Fruit fly (Drosophila melanogaster) whole organism, embryonic: Measurements from ENCODE around the gene Taf11.

Experiments
- Asciz ChIP-seq: fragments of 200-800 bp; sonication (Bioruptor generic); optimal IDR thresholded peaks from 2 replicates; lab custom pipeline; 2017; ENCODE audit warnings: missing biosample characterization, mild to moderate bottlenecking, missing genetic modification characterization, missing genetic modification reagents
- B-H2 ChIP-seq: fragments of 200-800 bp; sonication (Bioruptor generic); optimal IDR thresholded peaks from 2 replicates; lab custom pipeline; 2018; ENCODE audit warnings: missing biosample characterization, mild to moderate bottlenecking, missing genetic modification characterization
- Blimp-1 ChIP-seq: fragments of 200-800 bp; sonication (Bioruptor generic); optimal IDR thresholded peaks from 3 replicates; lab custom pipeline; 2018; ENCODE audit warnings: missing biosample characterization, missing genetic modification characterization, mild to moderate bottlenecking, moderate library complexity, missing genetic modification reagents
- C15 ChIP-seq: fragments of 200-800 bp; sonication (Bioruptor generic); IDR thresholded peaks from 3 replicates; pipeline ENCODE4 v1.3.6; 2022; ENCODE audit warnings: missing biosample characterization, missing genetic modification characterization
- CG1024 ChIP-seq: fragments of 200-800 bp; sonication (Bioruptor generic); IDR thresholded peaks from 2 replicates; pipeline ENCODE4 v1.3.6; 2022; ENCODE audit warnings: missing biosample characterization, missing genetic modification characterization
- CG10462 ChIP-seq: fragments of 200-800 bp; sonication (Bioruptor generic); optimal IDR thresholded peaks from 2 replicates; lab custom pipeline; 2016; ENCODE audit warnings: missing biosample characterization, missing genetic modification characterization
- CG11093 ChIP-seq: fragments of 200-800 bp; sonication (Bioruptor generic); IDR thresholded peaks from 3 replicates; pipeline ENCODE4 v1.3.6; 2022; ENCODE audit warnings: missing biosample characterization, missing genetic modification characterization
- CG11504 ChIP-seq: fragments of 200-800 bp; sonication (Bioruptor generic); optimal IDR thresholded peaks from 3 replicates; lab custom pipeline; 2019; ENCODE audit warnings: missing biosample characterization, mild to moderate bottlenecking, missing genetic modification characterization, moderate library complexity
- CG13123 ChIP-seq: fragments of 200-800 bp; sonication (Bioruptor generic); optimal IDR thresholded peaks from 2 replicates; lab custom pipeline; 2016; ENCODE audit warnings: missing biosample characterization, missing genetic modification characterization
- CG13775 ChIP-seq: fragments of 200-800 bp; sonication (Bioruptor generic); optimal IDR thresholded peaks from 3 replicates; lab custom pipeline; 2017; ENCODE audit warnings: missing biosample characterization, mild to moderate bottlenecking, missing genetic modification characterization
- CG14965 ChIP-seq: fragments of 200-800 bp; sonication (Bioruptor generic); optimal IDR thresholded peaks from 2 replicates; lab custom pipeline; 2016; ENCODE audit warnings: missing biosample characterization, missing genetic modification characterization, borderline replicate concordance
- CG15269 ChIP-seq: fragments of 200-800 bp; sonication (Bioruptor generic); optimal IDR thresholded peaks from 2 replicates; lab custom pipeline; 2018; ENCODE audit warnings: missing biosample characterization, mild to moderate bottlenecking, missing genetic modification characterization, moderate library complexity
- CG17359 ChIP-seq: fragments of 200-800 bp; sonication (Bioruptor generic); optimal IDR thresholded peaks from 3 replicates; lab custom pipeline; 2018; ENCODE audit warnings: missing biosample characterization, mild to moderate bottlenecking, missing genetic modification characterization, moderate library complexity
- CG2120 ChIP-seq: fragments of 200-800 bp; sonication (Bioruptor generic); optimal IDR thresholded peaks from 3 replicates; lab custom pipeline; 2016; ENCODE audit warnings: missing biosample characterization, missing genetic modification characterization
- CG2678 ChIP-seq: fragments of 200-800 bp; sonication (Bioruptor generic); optimal IDR thresholded peaks from 3 replicates; lab custom pipeline; 2019; ENCODE audit warnings: missing biosample characterization, mild to moderate bottlenecking, missing genetic modification characterization, moderate library complexity
- CG3065 ChIP-seq: fragments of 200-800 bp; sonication (Bioruptor generic); optimal IDR thresholded peaks from 2 replicates; lab custom pipeline; 2016; ENCODE audit warnings: missing biosample characterization, missing genetic modification characterization
- CG31388 ChIP-seq: fragments of 200-800 bp; sonication (Bioruptor generic); optimal IDR thresholded peaks from 2 replicates; lab custom pipeline; 2016; ENCODE audit warnings: missing biosample characterization, missing genetic modification characterization
- CG3995 ChIP-seq: fragments of 200-800 bp; sonication (Bioruptor generic); optimal IDR thresholded peaks from 3 replicates; lab custom pipeline; 2016; ENCODE audit warnings: missing biosample characterization, missing genetic modification characterization
- CG43689 ChIP-seq: fragments of 200-800 bp; sonication (Bioruptor generic); IDR thresholded peaks from 2 replicates; pipeline ENCODE4 v1.3.6; 2022; ENCODE audit warnings: missing biosample characterization, missing genetic modification characterization
- CG7928 ChIP-seq: fragments of 200-800 bp; sonication (Bioruptor generic); optimal IDR thresholded peaks from 2 replicates; lab custom pipeline; 2017; ENCODE audit warnings: missing biosample characterization, mild to moderate bottlenecking, missing genetic modification characterization
- CG8290 ChIP-seq, 3 experiments: fragments of 200-800 bp; sonication (Bioruptor generic); optimal IDR thresholded peaks; 2 replicates each; lab custom pipeline; 2016 to 2019; ENCODE audit warnings: missing biosample characterization in 3 of 3, missing genetic modification characterization in 3 of 3, mild to moderate bottlenecking in 2 of 3, moderate library complexity in 1 of 3
- CG9727 ChIP-seq: fragments of 200-800 bp; sonication (Bioruptor generic); optimal IDR thresholded peaks from 3 replicates; lab custom pipeline; 2017; ENCODE audit warnings: missing biosample characterization, mild to moderate bottlenecking, missing genetic modification characterization
- CG9932 ChIP-seq: fragments of 200-800 bp; sonication (Bioruptor generic); IDR thresholded peaks from 2 replicates; pipeline ENCODE4 v1.3.6; 2022; ENCODE audit warnings: missing biosample characterization, missing genetic modification characterization
- D19A ChIP-seq: fragments of 200-800 bp; optimal IDR thresholded peaks from 3 replicates; lab custom pipeline; 2019; ENCODE audit warnings: missing biosample characterization, mild to moderate bottlenecking, missing genetic modification characterization, moderate library complexity
- Dek ChIP-seq: fragments of 200-800 bp; sonication (Bioruptor generic); optimal IDR thresholded peaks from 3 replicates; lab custom pipeline; 2019; ENCODE audit warnings: missing biosample characterization, mild to moderate bottlenecking, missing genetic modification characterization, moderate library complexity
- Dref ChIP-seq: fragments of 200-800 bp; sonication (Bioruptor generic); IDR thresholded peaks from 2 replicates; pipeline ENCODE4 v1.3.6; 2022; ENCODE audit warnings: missing biosample characterization, missing genetic modification characterization
- ERR ChIP-seq: fragments of 200-800 bp; sonication (Bioruptor generic); optimal IDR thresholded peaks from 2 replicates; lab custom pipeline; 2016; ENCODE audit warnings: missing biosample characterization, missing genetic modification characterization
- HmgZ ChIP-seq: fragments of 200-800 bp; sonication (Bioruptor generic); optimal IDR thresholded peaks from 2 replicates; lab custom pipeline; 2018; ENCODE audit warnings: missing biosample characterization, mild to moderate bottlenecking, missing genetic modification characterization
- Mrtf ChIP-seq: fragments of 200-800 bp; sonication (Bioruptor generic); IDR thresholded peaks from 3 replicates; pipeline ENCODE4 v1.3.6; 2022; ENCODE audit warnings: missing biosample characterization, missing genetic modification characterization
- NC2β ChIP-seq: fragments of 200-800 bp; sonication (Bioruptor generic); optimal IDR thresholded peaks from 2 replicates; lab custom pipeline; 2016; ENCODE audit warnings: missing biosample characterization, missing genetic modification characterization
- NFAT ChIP-seq: fragments of 200-800 bp; sonication (Bioruptor generic); IDR thresholded peaks from 2 replicates; pipeline ENCODE4 v1.3.6; 2022; ENCODE audit warnings: missing biosample characterization, missing genetic modification characterization
- Neu2 ChIP-seq: fragments of 200-800 bp; sonication (Bioruptor generic); optimal IDR thresholded peaks from 3 replicates; lab custom pipeline; 2016; ENCODE audit warnings: missing biosample characterization, missing genetic modification characterization, borderline replicate concordance
- Sry-δ ChIP-seq: fragments of 200-800 bp; sonication (Bioruptor generic); optimal IDR thresholded peaks from 2 replicates; lab custom pipeline; 2016; ENCODE audit warnings: missing biosample characterization, missing genetic modification characterization
- amos ChIP-seq: fragments of 200-800 bp; sonication (Bioruptor generic); IDR thresholded peaks from 2 replicates; pipeline ENCODE4 v1.3.6; 2022; ENCODE audit warnings: missing biosample characterization, missing genetic modification characterization; ENCODE audit not compliant: partially characterized antibody
- ap ChIP-seq: fragments of 200-800 bp; sonication (Bioruptor generic); IDR thresholded peaks from 2 replicates; pipeline ENCODE4 v1.3.6; 2022; ENCODE audit warnings: missing biosample characterization, missing genetic modification characterization
- ash1 ChIP-seq: fragments of 200-800 bp; sonication (Bioruptor generic); optimal IDR thresholded peaks from 2 replicates; lab custom pipeline; 2018; ENCODE audit warnings: missing biosample characterization, mild to moderate bottlenecking, missing genetic modification characterization
- bsh ChIP-seq, 2 experiments: fragments of 200-800 bp; sonication (Bioruptor generic); optimal IDR thresholded peaks; 2 replicates each; lab custom pipeline; 2017 to 2018; ENCODE audit warnings: mild to moderate bottlenecking in 2 of 2, missing biosample characterization in 2 of 2, missing genetic modification characterization in 2 of 2, moderate library complexity in 1 of 2
- danr ChIP-seq: fragments of 200-800 bp; sonication (Bioruptor generic); IDR thresholded peaks from 2 replicates; pipeline ENCODE4 v1.3.6; 2022; ENCODE audit warnings: missing biosample characterization, missing genetic modification characterization
- esg ChIP-seq: fragments of 200-800 bp; sonication (Bioruptor generic); conservative IDR thresholded peaks from 2 replicates; pipeline ENCODE4 v1.3.6; 2022; ENCODE audit warnings: missing biosample characterization, missing genetic modification characterization
- fd96Cb ChIP-seq: fragments of 200-800 bp; sonication (Bioruptor generic); optimal IDR thresholded peaks from 2 replicates; lab custom pipeline; 2018; ENCODE audit warnings: missing biosample characterization, mild to moderate bottlenecking, missing genetic modification characterization, moderate library complexity
- gcm2 ChIP-seq: fragments of 200-800 bp; sonication (Bioruptor generic); optimal IDR thresholded peaks from 2 replicates; lab custom pipeline; 2016; ENCODE audit warnings: missing biosample characterization, missing genetic modification characterization
- gfzf ChIP-seq: fragments of 200-800 bp; sonication (Bioruptor generic); optimal IDR thresholded peaks from 2 replicates; lab custom pipeline; 2016; ENCODE audit warnings: missing biosample characterization, mild to moderate bottlenecking, missing genetic modification characterization, moderate library complexity
- kah ChIP-seq: fragments of 200-800 bp; sonication (Bioruptor generic); optimal IDR thresholded peaks from 2 replicates; lab custom pipeline; 2018; ENCODE audit warnings: missing biosample characterization, mild to moderate bottlenecking, missing genetic modification characterization
- kni ChIP-seq: fragments of 200-800 bp; sonication (Bioruptor generic); optimal IDR thresholded peaks from 3 replicates; lab custom pipeline; 2017; ENCODE audit warnings: mild to moderate bottlenecking, missing biosample characterization, missing genetic modification reagents, missing genetic modification characterization
- odd ChIP-seq: fragments of 200-800 bp; sonication (Bioruptor generic); optimal IDR thresholded peaks from 2 replicates; lab custom pipeline; 2017; ENCODE audit warnings: missing biosample characterization, mild to moderate bottlenecking, missing genetic modification characterization
- sisA ChIP-seq: fragments of 200-800 bp; sonication (Bioruptor generic); IDR thresholded peaks from 2 replicates; pipeline ENCODE4 v1.3.6; 2022; ENCODE audit warnings: missing biosample characterization, missing genetic modification characterization
- sna ChIP-seq: fragments of 200-800 bp; sonication (Bioruptor generic); IDR thresholded peaks from 2 replicates; pipeline ENCODE4 v1.3.6; 2022; ENCODE audit warnings: missing biosample characterization, missing genetic modification characterization; ENCODE audit not compliant: partially characterized antibody
- trh ChIP-seq: fragments of 200-800 bp; sonication (Bioruptor generic); optimal IDR thresholded peaks from 2 replicates; lab custom pipeline; 2016; ENCODE audit warnings: missing biosample characterization, missing genetic modification characterization
- vvl ChIP-seq: fragments of 200-800 bp; sonication (Bioruptor generic); IDR thresholded peaks from 2 replicates; pipeline ENCODE4 v1.3.6; 2022; ENCODE audit warnings: missing biosample characterization, missing genetic modification characterization
- wor ChIP-seq: fragments of 200-800 bp; sonication (Bioruptor generic); IDR thresholded peaks from 2 replicates; pipeline ENCODE4 v1.3.6; 2022; ENCODE audit warnings: missing biosample characterization, missing genetic modification characterization

The Taf11 gene

DNA sequence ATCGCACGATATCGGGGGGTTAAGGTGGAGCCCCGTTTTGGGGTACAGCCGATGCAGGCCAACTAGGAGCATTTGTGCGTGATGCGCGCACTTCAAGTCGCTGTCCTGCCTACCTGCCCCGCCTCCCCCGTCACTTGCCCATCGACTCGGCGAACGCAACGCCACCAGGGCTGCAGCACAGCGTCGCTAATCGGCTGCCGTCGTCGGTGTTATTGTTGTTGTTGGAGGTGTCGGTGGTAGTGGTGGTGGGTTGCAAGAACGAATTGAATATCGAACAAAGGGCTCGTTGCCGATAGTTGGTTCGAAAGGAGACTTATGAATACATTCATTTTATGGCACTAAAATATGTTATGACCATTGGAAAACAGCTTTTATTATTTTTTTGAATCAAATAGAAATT is 4.2 kb downstream of the Taf11 start (continued):
- TF ChIP-seq CG1024 = peak; percentile 55; the same call in 1 of the 2 replicates
- TF ChIP-seq Blimp-1 (GFP tag; lab: Kevin White, UChicago) = no peak
- TF ChIP-seq Asciz = no peak
- TF ChIP-seq CG13775 (GFP tag; lab: Kevin White, UChicago) = peak; percentile 36
- TF ChIP-seq HmgZ (tag; lab: Kevin White, UChicago) = peak; percentile 74
- peak; percentile 86 for TF ChIP-seq NFAT (GFP tag; lab: Robert Waterston, UW)
- no peak for TF ChIP-seq C15 (GFP tag; lab: Robert Waterston, UW)
- peak; percentile 52 for TF ChIP-seq Dref
- TF ChIP-seq kah (GFP tag; lab: Kevin White, UChicago) = no peak
- no peak for TF ChIP-seq gcm2 (GFP tag; lab: Kevin White, UChicago)
- TF ChIP-seq CG14965 (GFP tag; lab: Kevin White, UChicago) = no peak
- no peak for TF ChIP-seq Neu2 (GFP tag; lab: Kevin White, UChicago)
- peak; percentile 54; the same call in 1 of the 3 replicates for TF ChIP-seq Mrtf (GFP tag; lab: Robert Waterston, UW)
- TF ChIP-seq CG17359 (tag; lab: Kevin White, UChicago) = peak; percentile 42
- TF ChIP-seq odd = no peak
- TF ChIP-seq CG31388 (GFP tag; lab: Kevin White, UChicago) = no peak
- no peak for TF ChIP-seq fd96Cb (tag; lab: Kevin White, UChicago)
- TF ChIP-seq D19A (tag; lab: Kevin White, UChicago) = peak; percentile 38
- peak; percentile 67 for TF ChIP-seq ash1 (GFP tag; lab: Kevin White, UChicago)
- TF ChIP-seq CG9932 (GFP tag; lab: Robert Waterston, UW) = peak; percentile 92
- TF ChIP-seq CG15269 = peak; percentile 47
- TF ChIP-seq CG2120 (GFP tag; lab: Kevin White, UChicago) = peak; percentile 78
- TF ChIP-seq CG7928 (GFP tag; lab: Kevin White, UChicago) = peak; percentile 97
- TF ChIP-seq esg (GFP tag; lab: Robert Waterston, UW) = peak; percentile 47; the same call in 1 of the 2 replicates
- TF ChIP-seq danr (GFP tag; lab: Robert Waterston, UW) = peak; percentile 25; the same call in 1 of the 2 replicates
- peak; percentile 54 for TF ChIP-seq Dek
- no peak for TF ChIP-seq ap (GFP tag; lab: Robert Waterston, UW)
- TF ChIP-seq CG8290 (GFP tag; optimal IDR thresholded peaks at IDR 0.05; lab: Kevin White, UChicago) = no peak
- peak in 1 of 2 experiments; percentile 90 for TF ChIP-seq CG8290 (tag; optimal IDR thresholded peaks at IDR 0.05; lab: Kevin White, UChicago)
- peak in 1 of 2 experiments; percentile 35 for TF ChIP-seq bsh (GFP tag; optimal IDR thresholded peaks at IDR 0.05; lab: Kevin White, UChicago)
- peak; percentile 12 for TF ChIP-seq gfzf (GFP tag; lab: Kevin White, UChicago)
- peak; percentile 30 for TF ChIP-seq CG3065 (GFP tag; lab: Kevin White, UChicago)
- TF ChIP-seq amos (GFP tag; lab: Robert Waterston, UW) = peak; percentile 94
- no peak for TF ChIP-seq CG11504
- peak; percentile 93 for TF ChIP-seq Sry-δ (GFP tag; lab: Kevin White, UChicago)
- TF ChIP-seq B-H2 (GFP tag; lab: Kevin White, UChicago) = peak; percentile 78
- TF ChIP-seq kni = no peak
- TF ChIP-seq trh = no peak
- TF ChIP-seq CG10462 (GFP tag; lab: Kevin White, UChicago) = no peak
- TF ChIP-seq sna (GFP tag; lab: Robert Waterston, UW) = peak; percentile 87
- TF ChIP-seq wor = no peak
- peak; percentile 58 for TF ChIP-seq CG2678
- TF ChIP-seq CG43689 (GFP tag; lab: Robert Waterston, UW) = no peak
- TF ChIP-seq CG9727 (GFP tag; lab: Kevin White, UChicago) = peak; percentile 46
- no peak for TF ChIP-seq NC2β
- TF ChIP-seq vvl (GFP tag; lab: Robert Waterston, UW) = peak; percentile 83
- TF ChIP-seq CG3995 (GFP tag; lab: Kevin White, UChicago) = no peak
- TF ChIP-seq sisA (GFP tag; lab: Robert Waterston, UW) = peak; percentile 68
- no peak for TF ChIP-seq CG13123 (GFP tag; lab: Kevin White, UChicago)
- peak; percentile 13 for TF ChIP-seq ERR (GFP tag; lab: Kevin White, UChicago)
- no peak for TF ChIP-seq CG11093 (GFP tag; lab: Robert Waterston, UW)
